Worm (Caenorhabditis elegans) whole organism, dauer: Measurements from ENCODE around the gene enri-2.

Experiments used
- unc-62 ChIP-seq: sonication (generic microtip); optimal IDR thresholded peaks from 2 replicates; lab custom pipeline; 2017; ENCODE audit warnings: missing biosample characterization, missing genetic modification reagents, missing genetic modification characterization

enri-2 gene

ce11 chrX:14575920-14576319 is 30.3 kb downstream of the enri-2 start:
- TF ChIP-seq unc-62 (GFP tag; lab: Kevin White, UChicago): no peak

- TF ChIP-seq unc-62 (GFP tag; lab: Kevin White, UChicago): no peak
These were observed 32.0 kb downstream of the enri-2 start, which contains the start of gene let-4 for ce11 chrX:14577579-14578127. TSS of gene let-4 (plus strand) at chrX:14577935.

- no peak for TF ChIP-seq unc-62 (GFP tag; lab: Kevin White, UChicago)
These were observed 35.2 kb downstream of the enri-2 start for ce11 chrX:14580853-14581252.

ce11 chrX:14581429-14581828 is 35.8 kb downstream of the enri-2 start, which contains the start of gene sym-1:
TSS of gene sym-1 (plus strand) at chrX:14581622.
- TF ChIP-seq unc-62 (GFP tag; lab: Kevin White, UChicago): no peak

ce11 chrX:14584335-14584734 is 38.7 kb downstream of the enri-2 start:
- TF ChIP-seq unc-62 (GFP tag; lab: Kevin White, UChicago): no peak

ce11 chrX:14589051-14589736 is 43.6 kb downstream of the enri-2 start, which contains the start of the genes C44H4.4 and tap-1:
TSS of gene C44H4.4 (minus strand) at chrX:14589101.
TSS of gene tap-1 (plus strand) at chrX:14589624.
- TF ChIP-seq unc-62 (GFP tag; lab: Kevin White, UChicago): no peak

- TF ChIP-seq unc-62 (GFP tag; lab: Kevin White, UChicago): no peak
These were observed 47.6 kb downstream of the enri-2 start for ce11 chrX:14593206-14593605.

ce11 chrX:14594825-14595224 is 49.2 kb downstream of the enri-2 start, which contains the start of gene C44H4.8:
TSS of gene C44H4.8 (plus strand) at chrX:14595125.
- no peak for TF ChIP-seq unc-62 (GFP tag; lab: Kevin White, UChicago)
